Worm (Caenorhabditis elegans): Measurements from ENCODE around the gene alkb-1.

Gene alkb-1

DNA sequence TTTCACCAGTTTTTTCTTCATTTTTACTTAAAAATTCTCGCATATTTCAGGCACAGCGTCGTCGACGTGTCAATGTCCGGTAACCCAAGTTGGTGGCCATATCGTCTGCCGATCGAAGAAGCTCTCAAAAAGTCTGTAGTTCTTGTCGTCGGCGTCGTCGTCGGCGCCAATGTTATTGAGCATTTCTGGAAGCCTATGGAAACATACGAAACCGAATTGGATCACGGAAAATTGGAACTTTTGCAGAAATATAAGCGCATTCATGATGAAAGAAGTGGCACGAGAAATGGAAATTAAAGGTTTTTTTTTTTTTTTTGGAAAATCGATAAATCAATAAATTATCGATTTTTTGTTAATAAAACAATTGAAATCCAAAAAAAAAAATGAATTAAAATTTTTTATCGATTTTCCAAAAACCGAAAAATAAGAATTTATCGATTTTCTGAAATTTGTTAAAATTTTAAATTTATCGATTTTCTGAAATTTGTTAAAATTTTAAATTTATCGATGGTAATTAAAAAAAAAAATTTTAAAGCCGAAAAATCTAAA is at the start of gene alkb-1:
Gene alkb-1, plus strand, starts transcription at position 51 of the 549 bp plus-strand sequence.
- no peak for TF ChIP-seq F13C5.2 (tag; optimal IDR thresholded peaks at IDR 0.05)
- no peak for TF ChIP-seq B0310.2 (tag; optimal IDR thresholded peaks at IDR 0.05)
- TF ChIP-seq pes-1 (GFP tag; IDR thresholded peaks at IDR 0.05), result no peak
- TF ChIP-seq sea-1 (GFP tag; conservative IDR thresholded peaks at IDR 0.05), result no peak
- TF ChIP-seq ets-7 (tag; optimal IDR thresholded peaks at IDR 0.05), result no peak
- no peak for TF ChIP-seq tra-4 (tag; optimal IDR thresholded peaks at IDR 0.05)
- TF ChIP-seq scrt-1 (GFP tag; IDR thresholded peaks at IDR 0.05), result no peak

DNA sequence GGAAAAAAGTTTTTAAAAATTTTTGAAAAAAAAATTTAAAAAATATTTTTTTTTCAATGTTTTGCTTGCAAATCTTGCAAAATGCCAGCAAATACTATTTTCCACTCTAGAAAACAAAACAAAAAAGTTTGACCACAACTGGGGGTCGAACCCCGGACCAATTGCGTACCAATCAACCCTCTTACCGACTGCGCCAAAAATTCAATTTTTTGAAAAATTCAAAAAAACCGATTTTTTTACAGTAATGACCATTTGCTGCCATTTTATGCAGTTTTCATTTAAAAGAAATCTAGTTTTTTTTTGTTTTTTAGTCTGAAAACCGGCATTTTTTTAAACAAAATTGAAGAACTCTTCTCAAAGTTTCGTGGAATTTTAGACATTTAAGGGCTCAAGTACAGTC is 49.8 kb upstream of the alkb-1 start:
- no peak for TF ChIP-seq ets-7 (tag; optimal IDR thresholded peaks at IDR 0.05)
- no peak for TF ChIP-seq tbx-37 (GFP tag; conservative IDR thresholded peaks at IDR 0.05)

DNA sequence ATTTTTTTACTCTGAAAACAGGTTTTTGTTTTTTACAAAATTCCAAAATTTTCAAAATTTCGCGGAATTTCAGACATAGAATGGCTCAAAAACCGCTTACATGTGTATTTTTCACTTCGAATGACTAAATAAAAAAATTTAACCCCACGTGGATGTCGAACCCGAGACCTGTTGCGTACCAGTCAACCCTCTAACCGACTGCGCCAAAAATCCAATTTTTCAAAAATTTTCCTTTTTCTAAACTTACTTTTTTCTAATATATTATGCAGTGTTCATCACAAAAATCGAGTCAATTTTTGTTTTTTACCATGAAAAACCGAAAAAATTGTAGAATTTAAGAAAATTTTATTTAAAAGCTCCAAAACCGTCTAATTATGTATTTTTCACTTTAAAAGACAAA is 46.2 kb upstream of the alkb-1 start:
- TF ChIP-seq hmg-4 (GFP tag; optimal IDR thresholded peaks at IDR 0.05), result no peak
- no peak for TF ChIP-seq B0310.2 (tag; optimal IDR thresholded peaks at IDR 0.05)
- no peak for TF ChIP-seq hmbx-1 (tag; optimal IDR thresholded peaks at IDR 0.05)

ce11 chrII:1368756-1369155 is 43.5 kb upstream of the alkb-1 start:
- TF ChIP-seq aly-1 (tag; optimal IDR thresholded peaks at IDR 0.05), result no peak
- TF ChIP-seq ceh-13 (GFP tag; optimal IDR thresholded peaks at IDR 0.05), result no peak
- no peak for TF ChIP-seq hmg-4 (GFP tag; optimal IDR thresholded peaks at IDR 0.05)
- TF ChIP-seq tra-4 (tag; optimal IDR thresholded peaks at IDR 0.05), result no peak
- TF ChIP-seq flt-1 (GFP tag; IDR thresholded peaks at IDR 0.05), result no peak
- no peak for TF ChIP-seq sea-1 (GFP tag; conservative IDR thresholded peaks at IDR 0.05)
- no peak for TF ChIP-seq pes-1 (GFP tag; IDR thresholded peaks at IDR 0.05)
- no peak for TF ChIP-seq tbx-37 (GFP tag; conservative IDR thresholded peaks at IDR 0.05)
- TF ChIP-seq ets-7 (tag; optimal IDR thresholded peaks at IDR 0.05), result no peak

DNA sequence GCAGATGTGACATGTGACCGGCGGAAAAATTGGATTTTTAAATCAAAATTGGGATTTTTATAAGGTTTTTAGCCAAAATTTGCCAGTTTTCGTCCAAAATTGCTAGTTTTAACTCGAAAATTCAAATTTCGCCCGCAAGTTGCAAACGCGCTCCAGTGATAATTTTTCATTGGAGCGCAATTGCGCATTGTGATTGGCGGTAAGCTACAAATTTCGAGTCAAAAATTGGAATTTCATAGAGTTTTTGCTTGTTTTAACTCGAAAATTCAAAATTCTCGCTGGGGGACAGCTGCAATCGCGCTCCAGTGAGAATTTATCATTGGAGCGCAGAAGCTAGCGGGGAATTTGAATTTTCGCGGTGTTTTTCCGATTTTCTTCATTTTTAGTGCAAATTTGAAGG is 42.9 kb upstream of the alkb-1 start:
- TF ChIP-seq sea-1 (GFP tag; conservative IDR thresholded peaks at IDR 0.05) (no peak), flt-1 (GFP tag; IDR thresholded peaks at IDR 0.05) (no peak), tbx-11 (GFP tag; IDR thresholded peaks at IDR 0.05) (no peak), ceh-36 (tag; optimal IDR thresholded peaks at IDR 0.05) (no peak), ets-7 (tag; optimal IDR thresholded peaks at IDR 0.05) (no peak), hnd-1 (tag; optimal IDR thresholded peaks at IDR 0.05) (no peak), tbx-37 (GFP tag; conservative IDR thresholded peaks at IDR 0.05) (no peak), hmbx-1 (tag; optimal IDR thresholded peaks at IDR 0.05) (no peak), B0310.2 (tag; optimal IDR thresholded peaks at IDR 0.05) (no peak), aly-1 (tag; optimal IDR thresholded peaks at IDR 0.05) (no peak), ceh-13 (GFP tag; optimal IDR thresholded peaks at IDR 0.05) (no peak), tra-4 (tag; optimal IDR thresholded peaks at IDR 0.05) (no peak), scrt-1 (GFP tag; IDR thresholded peaks at IDR 0.05) (no peak), F13C5.2 (tag; optimal IDR thresholded peaks at IDR 0.05) (no peak)

DNA sequence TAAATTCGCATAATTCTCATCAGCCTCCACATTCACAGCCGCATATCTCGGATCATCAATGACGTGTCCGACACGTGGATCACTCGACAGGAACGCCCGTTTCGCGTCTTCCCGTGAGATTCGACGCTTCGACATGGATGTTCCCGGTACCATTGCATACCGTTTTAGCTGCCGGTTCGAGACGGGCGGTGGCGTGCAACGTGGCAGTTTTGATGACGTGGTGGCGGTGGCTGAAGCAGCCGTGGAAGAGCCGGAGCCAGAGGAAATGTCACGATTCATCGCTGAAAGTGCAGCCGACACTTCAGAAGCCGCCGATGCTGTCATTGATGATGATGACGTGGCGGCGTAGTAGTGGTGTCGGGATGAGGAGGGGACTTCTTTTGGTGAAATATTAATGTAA is 40.7 kb upstream of the alkb-1 start:
- no peak for TF ChIP-seq tbx-37 (GFP tag; conservative IDR thresholded peaks at IDR 0.05)
- TF ChIP-seq aly-1 (tag; optimal IDR thresholded peaks at IDR 0.05), result no peak
- no peak for TF ChIP-seq ama-1 (optimal IDR thresholded peaks at IDR 0.05)
- TF ChIP-seq scrt-1 (GFP tag; IDR thresholded peaks at IDR 0.05), result no peak
- TF ChIP-seq hmg-4 (GFP tag; optimal IDR thresholded peaks at IDR 0.05), result no peak
- no peak for TF ChIP-seq hnd-1 (tag; optimal IDR thresholded peaks at IDR 0.05)
- no peak for TF ChIP-seq ets-7 (tag; optimal IDR thresholded peaks at IDR 0.05)
- TF ChIP-seq ceh-36 (tag; optimal IDR thresholded peaks at IDR 0.05), result no peak
- TF ChIP-seq sea-1 (GFP tag; conservative IDR thresholded peaks at IDR 0.05), result no peak
- no peak for TF ChIP-seq tra-4 (tag; optimal IDR thresholded peaks at IDR 0.05)

DNA sequence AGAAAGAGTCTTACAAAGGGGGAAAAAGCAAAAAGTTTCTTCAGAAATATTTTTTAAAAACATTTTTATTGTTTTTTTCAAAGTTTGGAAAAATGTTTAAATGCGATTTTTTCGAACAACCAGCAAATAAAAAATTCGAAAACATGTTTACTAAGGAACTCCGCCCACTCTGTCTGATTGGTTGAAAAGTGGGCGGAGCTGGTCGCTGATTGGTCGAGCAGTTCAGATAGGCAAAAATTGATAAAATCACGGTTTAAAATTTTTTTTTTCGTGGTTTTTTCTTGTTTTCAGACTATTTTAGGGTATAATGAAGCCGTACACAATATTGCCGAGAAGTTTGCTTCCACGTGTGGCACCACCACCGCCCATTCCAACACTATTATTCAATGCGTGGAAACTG is 40.1 kb upstream of the alkb-1 start:
- TF ChIP-seq F13C5.2 (tag; optimal IDR thresholded peaks at IDR 0.05) (no peak), ceh-13 (GFP tag; optimal IDR thresholded peaks at IDR 0.05) (no peak), ets-7 (tag; optimal IDR thresholded peaks at IDR 0.05) (no peak), hnd-1 (tag; optimal IDR thresholded peaks at IDR 0.05) (no peak), hmbx-1 (tag; optimal IDR thresholded peaks at IDR 0.05) (no peak), hmg-4 (GFP tag; optimal IDR thresholded peaks at IDR 0.05) (no peak), tbx-37 (GFP tag; conservative IDR thresholded peaks at IDR 0.05) (no peak), sea-1 (GFP tag; conservative IDR thresholded peaks at IDR 0.05) (no peak), B0310.2 (tag; optimal IDR thresholded peaks at IDR 0.05) (no peak), tra-4 (tag; optimal IDR thresholded peaks at IDR 0.05) (no peak), flt-1 (GFP tag; IDR thresholded peaks at IDR 0.05) (no peak), pes-1 (GFP tag; IDR thresholded peaks at IDR 0.05) (no peak), aly-1 (tag; optimal IDR thresholded peaks at IDR 0.05) (no peak), tbx-11 (GFP tag; IDR thresholded peaks at IDR 0.05) (no peak)

DNA sequence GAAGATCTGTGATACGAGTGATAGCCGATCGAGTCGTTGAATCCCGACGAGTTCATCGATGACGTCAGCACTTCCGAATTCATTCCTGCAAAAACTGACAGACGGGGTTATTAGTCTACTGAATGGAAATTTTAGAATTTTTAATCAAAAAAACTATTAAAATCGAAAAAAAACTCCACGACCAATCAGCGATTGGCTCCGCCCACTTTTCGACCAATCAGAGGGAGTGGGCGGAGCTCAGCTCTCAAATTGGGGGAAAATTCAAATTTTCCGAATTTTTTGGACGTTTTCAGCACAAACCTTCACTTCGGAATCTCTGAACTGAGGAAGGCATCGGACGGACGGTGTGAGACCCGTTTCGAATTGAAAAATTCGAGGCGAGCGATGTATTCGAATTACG is 39.2 kb upstream of the alkb-1 start:
- TF ChIP-seq hnd-1 (tag; optimal IDR thresholded peaks at IDR 0.05) (no peak), sea-1 (GFP tag; conservative IDR thresholded peaks at IDR 0.05) (no peak), tra-4 (tag; optimal IDR thresholded peaks at IDR 0.05) (no peak), hmbx-1 (tag; optimal IDR thresholded peaks at IDR 0.05) (no peak), pes-1 (GFP tag; IDR thresholded peaks at IDR 0.05) (no peak), ama-1 (optimal IDR thresholded peaks at IDR 0.05) (no peak), hmg-4 (GFP tag; optimal IDR thresholded peaks at IDR 0.05) (no peak), ceh-36 (tag; optimal IDR thresholded peaks at IDR 0.05) (no peak), F13C5.2 (tag; optimal IDR thresholded peaks at IDR 0.05) (no peak), aly-1 (tag; optimal IDR thresholded peaks at IDR 0.05) (no peak), tbx-37 (GFP tag; conservative IDR thresholded peaks at IDR 0.05) (no peak), B0310.2 (tag; optimal IDR thresholded peaks at IDR 0.05) (no peak), ceh-13 (GFP tag; optimal IDR thresholded peaks at IDR 0.05) (no peak), ets-7 (tag; optimal IDR thresholded peaks at IDR 0.05) (no peak), tbx-11 (GFP tag; IDR thresholded peaks at IDR 0.05) (no peak), flt-1 (GFP tag; IDR thresholded peaks at IDR 0.05) (no peak), scrt-1 (GFP tag; IDR thresholded peaks at IDR 0.05) (no peak)

Data from whole organism, early embryonic.